Fruit fly (Drosophila melanogaster) whole organism, embryonic: ENCODE data around the gene Cdc5.

Source experiments
- Awh ChIP-seq: fragments of 200-800 bp; sonication (Bioruptor generic); IDR thresholded peaks from 2 replicates; pipeline ENCODE4, ENCODE4 v1.3.6; 2022; ENCODE audit warnings: missing biosample characterization, missing genetic modification characterization
- Blimp-1 ChIP-seq: fragments of 200-800 bp; sonication (Bioruptor generic); optimal IDR thresholded peaks from 3 replicates; lab custom pipeline; 2018; ENCODE audit warnings: missing biosample characterization, missing genetic modification characterization, mild to moderate bottlenecking, moderate library complexity, missing genetic modification reagents
- CG13287 ChIP-seq: fragments of 200-800 bp; sonication (Bioruptor generic); IDR thresholded peaks from 2 replicates; pipeline ENCODE4 v1.3.6; 2022; ENCODE audit warnings: missing biosample characterization, missing genetic modification characterization; ENCODE audit not compliant: partially characterized antibody
- CG3847 ChIP-seq: fragments of 200-800 bp; sonication (Bioruptor generic); IDR thresholded peaks from 2 replicates; pipeline ENCODE4 v1.3.6; 2022; ENCODE audit warnings: missing biosample characterization, missing genetic modification characterization
- CG5953 ChIP-seq: fragments of 200-800 bp; sonication (Bioruptor generic); IDR thresholded peaks from 2 replicates; pipeline ENCODE4 v1.3.6; 2022; ENCODE audit warnings: missing biosample characterization, missing genetic modification characterization
- GATAe ChIP-seq: fragments of 200-800 bp; sonication (Bioruptor generic); conservative IDR thresholded peaks from 2 replicates; pipeline ENCODE4 v1.3.6; 2022; ENCODE audit warnings: missing biosample characterization, missing genetic modification characterization
- aop ChIP-seq: fragments of 200-800 bp; sonication (Bioruptor generic); IDR thresholded peaks from 2 replicates; pipeline ENCODE4 v1.3.6; 2022; ENCODE audit warnings: missing biosample characterization, missing genetic modification characterization
- dpn ChIP-seq, 2 experiments: fragments of 200-800 bp; sonication (Bioruptor generic); optimal IDR thresholded peaks; 3 replicates each; lab custom pipeline; 2016; ENCODE audit warnings: missing biosample characterization in 2 of 2, missing genetic modification characterization in 2 of 2
- zf30C ChIP-seq: fragments of 200-800 bp; sonication (Bioruptor generic); optimal IDR thresholded peaks from 3 replicates; lab custom pipeline; 2018; ENCODE audit warnings: missing biosample characterization, mild to moderate bottlenecking, missing genetic modification characterization

- TF ChIP-seq Blimp-1 (GFP tag; lab: Kevin White, UChicago) (no peak), CG3847 (GFP tag; lab: Robert Waterston, UW) (no peak), Awh (GFP tag; lab: Robert Waterston, UW) (no peak), zf30C (no peak), GATAe (GFP tag; lab: Robert Waterston, UW) (no peak), aop (no peak), dpn (GFP tag; optimal IDR thresholded peaks at IDR 0.05; lab: Kevin White, UChicago) (no peak), CG13287 (GFP tag; lab: Robert Waterston, UW) (no peak), CG5953 (GFP tag; lab: Robert Waterston, UW) (no peak)
These were observed 21.1 kb downstream of the Cdc5 start for dm6 chr3L:340124-340523.
